Fruit fly (Drosophila melanogaster): ENCODE results near the gene CG13692.

CG13692 gene

DNA sequence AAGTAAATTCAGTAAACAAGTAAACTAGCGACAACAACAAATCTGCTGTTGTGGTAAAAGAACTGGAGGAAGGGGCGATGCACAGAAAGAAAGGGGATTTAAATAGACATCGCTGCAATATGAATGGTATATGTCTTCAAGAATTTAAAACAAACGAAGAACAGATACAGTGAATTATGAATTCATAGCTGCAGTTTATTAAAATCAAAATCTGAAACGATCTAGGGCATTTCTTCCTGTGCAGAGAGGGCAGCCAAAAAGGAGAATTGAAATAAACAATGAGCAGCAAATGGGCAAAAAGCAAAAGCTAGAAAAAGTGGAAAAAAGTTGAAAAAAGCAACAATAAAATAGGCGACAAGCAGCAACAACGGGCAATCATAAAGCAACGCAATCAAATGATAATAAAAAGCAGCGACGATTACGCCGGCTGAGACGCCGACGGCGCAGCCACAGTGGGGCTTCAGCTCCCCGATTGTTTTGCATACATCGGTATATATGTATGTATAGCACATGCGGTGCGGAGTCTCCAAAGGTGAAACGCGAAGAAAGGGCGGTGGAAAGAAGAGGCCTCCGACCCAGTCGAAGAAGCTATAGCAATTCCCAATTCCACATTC, 47.3 kb downstream of the CG13692 start (continued):
- peak; percentile 79 for TF ChIP-seq CG16863 (GFP tag; optimal IDR thresholded peaks at IDR 0.05)
- TF ChIP-seq slp2 (GFP tag; optimal IDR thresholded peaks at IDR 0.05): peak; percentile 65
- peak; percentile 24 for TF ChIP-seq HmgD (GFP tag; optimal IDR thresholded peaks at IDR 0.05)
- TF ChIP-seq dpn (GFP tag; optimal IDR thresholded peaks at IDR 0.05): peak; percentile 69 to 78
- TF ChIP-seq gsb (GFP tag; IDR thresholded peaks at IDR 0.05): peak; percentile 31; the same call in 1 of the 2 replicates
- TF ChIP-seq CG30020 (tag; optimal IDR thresholded peaks at IDR 0.05): no peak
- TF ChIP-seq CrebB (tag; optimal IDR thresholded peaks at IDR 0.05): peak; percentile 72
- no peak for TF ChIP-seq dmrt11E (tag; optimal IDR thresholded peaks at IDR 0.05)
- TF ChIP-seq lmd (GFP tag; IDR thresholded peaks at IDR 0.05): peak; percentile 77
- peak; percentile 51 for TF ChIP-seq repo (GFP tag; optimal IDR thresholded peaks at IDR 0.05)
- peak; percentile 64 for TF ChIP-seq CoRest (tag; optimal IDR thresholded peaks at IDR 0.05)
- TF ChIP-seq grau (tag; optimal IDR thresholded peaks at IDR 0.05): peak; percentile 65
- peak; percentile 64; the same call in 2 of the 3 replicates for TF ChIP-seq CG11456 (GFP tag; IDR thresholded peaks at IDR 0.05)
- peak; percentile 54 for TF ChIP-seq Lhr (GFP tag; optimal IDR thresholded peaks at IDR 0.05)
- TF ChIP-seq D (optimal IDR thresholded peaks at IDR 0.05): no peak
- peak; percentile 73 for TF ChIP-seq D (GFP tag; optimal IDR thresholded peaks at IDR 0.05)
- TF ChIP-seq Dp (GFP tag; optimal IDR thresholded peaks at IDR 0.05): no peak
- no peak for TF ChIP-seq dan (GFP tag; IDR thresholded peaks at IDR 0.05)
- TF ChIP-seq Dbx (GFP tag; IDR thresholded peaks at IDR 0.05): peak; percentile 64
- TF ChIP-seq CG2678 (tag; optimal IDR thresholded peaks at IDR 0.05): peak; percentile 83
- no peak for TF ChIP-seq unc-4 (GFP tag; IDR thresholded peaks at IDR 0.05; ENCODE audit: partially characterized antibody)
- no peak for TF ChIP-seq TFAM (GFP tag; optimal IDR thresholded peaks at IDR 0.05)
- no peak for TF ChIP-seq MESR4 (GFP tag; optimal IDR thresholded peaks at IDR 0.05)
- peak; percentile 65 for TF ChIP-seq Dek (tag; optimal IDR thresholded peaks at IDR 0.05)
- peak; percentile 76 for TF ChIP-seq CG14050 (GFP tag; IDR thresholded peaks at IDR 0.05)
- TF ChIP-seq CG17568 (GFP tag; optimal IDR thresholded peaks at IDR 0.05): peak; percentile 61
- no peak for TF ChIP-seq ac (GFP tag; optimal IDR thresholded peaks at IDR 0.05)
- TF ChIP-seq CG8924 (tag; optimal IDR thresholded peaks at IDR 0.05): peak; percentile 80
- TF ChIP-seq Chrac-16 (GFP tag; optimal IDR thresholded peaks at IDR 0.05): peak; percentile 62
- peak; percentile 67 for TF ChIP-seq dati (GFP tag; IDR thresholded peaks at IDR 0.05)
- peak; percentile 69 for TF ChIP-seq CG14014 (GFP tag; IDR thresholded peaks at IDR 0.05)
- peak; percentile 74 for TF ChIP-seq exex (tag; optimal IDR thresholded peaks at IDR 0.05)
- no peak for TF ChIP-seq Doc2 (GFP tag; IDR thresholded peaks at IDR 0.05)
- no peak for TF ChIP-seq Elba2 (GFP tag; optimal IDR thresholded peaks at IDR 0.05)
- peak; percentile 39 for TF ChIP-seq CG31224 (GFP tag; IDR thresholded peaks at IDR 0.05)
- TF ChIP-seq tin (GFP tag; optimal IDR thresholded peaks at IDR 0.05): peak; percentile 65
- TF ChIP-seq z (GFP tag; IDR thresholded peaks at IDR 0.05): 0 out of 3 replicates have a peak, but pooled peaks have one; percentile 50
- TF ChIP-seq ab (GFP tag; optimal IDR thresholded peaks at IDR 0.05): no peak
- TF ChIP-seq inv (GFP tag; IDR thresholded peaks at IDR 0.05; ENCODE audit: partially characterized antibody): no peak
- no peak for TF ChIP-seq CG7745 (tag; optimal IDR thresholded peaks at IDR 0.05)
- peak; percentile 75 for TF ChIP-seq CG18262 (tag; optimal IDR thresholded peaks at IDR 0.05)
- no peak for TF ChIP-seq hbn (GFP tag; IDR thresholded peaks at IDR 0.05; ENCODE audit: partially characterized antibody)
- no peak for TF ChIP-seq Hr39 (optimal IDR thresholded peaks at IDR 0.05)
- peak; percentile 71 for TF ChIP-seq CG1647 (GFP tag; optimal IDR thresholded peaks at IDR 0.05)
- TF ChIP-seq Trl (optimal IDR thresholded peaks at IDR 0.05): no peak
- peak; percentile 57 for TF ChIP-seq Trl (GFP tag; optimal IDR thresholded peaks at IDR 0.05)
- TF ChIP-seq CG4282 (GFP tag; optimal IDR thresholded peaks at IDR 0.05): peak; percentile 45
- TF ChIP-seq jumu (GFP tag; optimal IDR thresholded peaks at IDR 0.05): peak; percentile 69
- TF ChIP-seq gem (tag; optimal IDR thresholded peaks at IDR 0.05): peak; percentile 86
- TF ChIP-seq Fer3 (tag; optimal IDR thresholded peaks at IDR 0.05): peak; percentile 77
- TF ChIP-seq CG31365 (tag; optimal IDR thresholded peaks at IDR 0.05): peak; percentile 25

Measured in whole organism, embryonic.